Worm (Caenorhabditis elegans) whole organism, L2 larva: ENCODE data around the gene R02F11.10.

Source experiments
- alr-1 ChIP-seq: fragments of 150-350 bp; optimal IDR thresholded peaks from 2 replicates; lab custom pipeline; 2014; ENCODE audit warnings: missing biosample characterization, missing genetic modification characterization
- aly-2 ChIP-seq: fragments of 150-350 bp; optimal IDR thresholded peaks from 2 replicates; lab custom pipeline; 2014; ENCODE audit warnings: missing biosample characterization, missing genetic modification characterization
- ceh-16 ChIP-seq: fragments of 150-350 bp; optimal IDR thresholded peaks from 2 replicates; lab custom pipeline; 2014; ENCODE audit warnings: missing biosample characterization, missing genetic modification characterization
- unc-55 ChIP-seq: fragments of 150-350 bp; sonication (generic microtip); optimal IDR thresholded peaks from 3 replicates; lab custom pipeline; 2014; ENCODE audit warnings: missing biosample characterization, missing genetic modification reagents, missing genetic modification characterization
- ztf-11 ChIP-seq: sonication (generic microtip); optimal IDR thresholded peaks from 2 replicates; lab custom pipeline; 2017; ENCODE audit warnings: missing biosample characterization, missing genetic modification characterization

DNA sequence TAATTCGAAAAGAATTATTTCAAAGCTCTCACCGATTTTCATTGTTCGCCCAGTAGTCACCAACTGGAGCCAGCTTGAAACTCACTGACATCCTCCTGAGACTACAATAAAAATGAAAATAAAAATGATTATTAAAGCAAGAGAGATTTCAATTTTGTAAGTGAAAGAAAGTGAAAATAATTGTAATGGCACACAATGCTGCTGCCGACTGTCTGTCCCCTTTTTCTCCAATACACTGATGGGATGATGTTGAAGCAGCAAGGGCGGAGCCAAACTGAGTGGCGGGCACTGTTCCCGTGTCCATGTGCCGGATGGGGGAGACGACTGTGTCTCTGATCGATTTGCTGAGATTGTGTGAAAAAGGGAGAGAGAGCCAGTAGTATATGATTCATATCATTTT is 45.4 kb downstream of the R02F11.10 start, which contains the start of gene C37H5.14:
- no peak for TF ChIP-seq ceh-16 (tag; lab: Kevin White, UChicago)
- TF ChIP-seq aly-2 (tag; lab: Kevin White, UChicago), result no peak
- TF ChIP-seq unc-55 (GFP tag; lab: Kevin White, UChicago), result no peak
- TF ChIP-seq alr-1 (tag; lab: Kevin White, UChicago), result no peak
- TF ChIP-seq ztf-11 (tag; lab: Kevin White, UChicago), result no peak
